Worm (Caenorhabditis elegans): Measurements from ENCODE around the gene iff-1.

ce11 chrIII:9705157-9705905 lies 41.7 kb downstream of the iff-1 start:
- TF ChIP-seq fos-1 (tag; optimal IDR thresholded peaks at IDR 0.05) (no peak), jun-1 (tag; optimal IDR thresholded peaks at IDR 0.05) (no peak), efl-3 (GFP tag; optimal IDR thresholded peaks at IDR 0.05) (no peak), fkh-8 (tag; optimal IDR thresholded peaks at IDR 0.05) (no peak)

All from whole organism, L1 larva.